Fruit fly (Drosophila melanogaster) whole organism, adult: ENCODE data around the gene glob2.

Source experiments
- CG33017 ChIP-seq: fragments of 200-800 bp; sonication (Bioruptor generic); optimal IDR thresholded peaks from 2 replicates; lab custom pipeline; 2018; ENCODE audit warnings: missing biosample characterization, mild to moderate bottlenecking, missing genetic modification characterization, moderate library complexity
- Hr96 ChIP-seq: fragments of 200-800 bp; sonication (Bioruptor generic); optimal IDR thresholded peaks from 2 replicates; lab custom pipeline; 2016; ENCODE audit warnings: missing biosample characterization, missing genetic modification characterization
- Mnt ChIP-seq: fragments of 200-800 bp; sonication (Bioruptor generic); optimal IDR thresholded peaks from 2 replicates; lab custom pipeline; 2016; ENCODE audit warnings: missing biosample characterization, mild to moderate bottlenecking, missing genetic modification characterization
- cic ChIP-seq: fragments of 200-800 bp; sonication (Bioruptor generic); optimal IDR thresholded peaks from 2 replicates; lab custom pipeline; 2017; ENCODE audit warnings: missing biosample characterization, mild to moderate bottlenecking, missing genetic modification characterization, moderate library complexity
- kay ChIP-seq: fragments of 200-800 bp; sonication (Bioruptor generic); peaks from one replicate; lab custom pipeline; 2016; ENCODE audit warnings: missing biosample characterization, missing genetic modification characterization, borderline replicate concordance
- ovo ChIP-seq: fragments of 200-800 bp; sonication (Bioruptor generic); optimal IDR thresholded peaks from 2 replicates; lab custom pipeline; 2016; ENCODE audit warnings: missing biosample characterization, missing genetic modification characterization

DNA sequence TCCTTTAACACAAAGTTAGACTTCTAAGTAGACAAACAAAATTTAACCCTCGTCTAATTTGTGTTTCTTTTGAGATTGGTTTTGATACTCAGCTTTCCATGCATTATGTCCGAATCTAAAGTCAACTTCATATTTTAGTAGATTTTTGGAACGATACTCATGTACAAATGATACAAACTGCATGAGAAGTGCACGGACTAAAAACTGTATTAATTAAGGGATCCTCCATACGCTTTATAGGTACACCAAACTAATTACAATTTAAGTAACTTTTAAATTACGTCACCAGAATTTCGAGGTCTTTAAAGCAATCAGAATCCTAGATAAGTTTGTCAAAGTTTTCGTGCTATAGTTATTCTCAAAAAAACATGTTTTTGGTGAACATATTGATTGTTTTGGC is 7.8 kb downstream of the glob2 start, which contains the start of gene CG31482:
- no peak for TF ChIP-seq Hr96 (GFP tag; lab: Kevin White, UChicago)
- TF ChIP-seq CG33017 (tag; lab: Kevin White, UChicago): no peak
- no peak for TF ChIP-seq cic (GFP tag; lab: Kevin White, UChicago)
- TF ChIP-seq Mnt (GFP tag; lab: Kevin White, UChicago): no peak
- no peak for TF ChIP-seq ovo (GFP tag; lab: Kevin White, UChicago)
- TF ChIP-seq kay: no peak
